Worm (Caenorhabditis elegans) whole organism, midembryonic: ENCODE measurements around the gene ppm-2.

Experiments
- T22C8.4 ChIP-seq: fragments of 200-800 bp; sonication (Bioruptor generic); IDR thresholded peaks from 2 replicates; pipeline ENCODE4 v1.3.6; 2022; ENCODE audit warnings: missing genetic modification characterization, missing compliant biosample characterization
- cog-1 ChIP-seq: sonication (generic microtip); optimal IDR thresholded peaks from 2 replicates; lab custom pipeline; 2016; ENCODE audit warnings: missing genetic modification characterization, missing compliant biosample characterization
- flt-1 ChIP-seq: fragments of 200-800 bp; sonication (Bioruptor generic); IDR thresholded peaks from 2 replicates; pipeline ENCODE4 v1.3.6; 2022; ENCODE audit warnings: missing genetic modification characterization, missing compliant biosample characterization
- klf-2 ChIP-seq: fragments of 200-800 bp; sonication (Bioruptor generic); conservative IDR thresholded peaks from 2 replicates; pipeline ENCODE4 v1.3.6; 2022; ENCODE audit warnings: missing genetic modification reagents, missing genetic modification characterization, missing compliant biosample characterization
- med-1 ChIP-seq: sonication (generic microtip); optimal IDR thresholded peaks from 2 replicates; lab custom pipeline; 2017; ENCODE audit warnings: missing genetic modification characterization, mild to moderate bottlenecking, missing compliant biosample characterization, antibody characterized with exemption, missing genetic modification reagents; ENCODE audit not compliant: insufficient read depth
- ref-1 ChIP-seq: fragments of 200-800 bp; sonication (Bioruptor generic); conservative IDR thresholded peaks from 2 replicates; pipeline ENCODE4 v1.3.6; 2022; ENCODE audit warnings: missing genetic modification reagents, missing genetic modification characterization, missing compliant biosample characterization
- tab-1 ChIP-seq: fragments of 200-800 bp; sonication (Bioruptor generic); IDR thresholded peaks from 2 replicates; pipeline ENCODE4 v1.3.6; 2022; ENCODE audit warnings: missing genetic modification characterization, missing compliant biosample characterization
- ztf-23 ChIP-seq: fragments of 200-800 bp; sonication (Bioruptor generic); IDR thresholded peaks from 2 replicates; pipeline ENCODE4 v1.3.6; 2022; ENCODE audit warnings: missing genetic modification reagents, missing genetic modification characterization, missing compliant biosample characterization
- ztf-29 ChIP-seq: fragments of 200-800 bp; sonication (Bioruptor generic); IDR thresholded peaks from 2 replicates; pipeline ENCODE4 v1.3.6; 2022; ENCODE audit warnings: missing genetic modification reagents, missing genetic modification characterization, missing compliant biosample characterization

ppm-2 gene

ce11 chrIII:4649811-4650544, at the start of gene ppm-2:
ppm-2 (plus strand) TSS chrIII:4650494.
- TF ChIP-seq klf-2 (GFP tag; lab: Robert Waterston, UW) (no peak), T22C8.4 (GFP tag; lab: Robert Waterston, UW) (no peak), ztf-23 (GFP tag; lab: Robert Waterston, UW) (no peak), ref-1 (GFP tag; lab: Robert Waterston, UW) (no peak), tab-1 (GFP tag; lab: Robert Waterston, UW) (no peak), med-1 (GFP tag; lab: Kevin White, UChicago) (no peak), cog-1 (tag; lab: Kevin White, UChicago) (no peak), flt-1 (no peak), ztf-29 (GFP tag; lab: Robert Waterston, UW) (no peak)

- TF ChIP-seq ref-1 (GFP tag; lab: Robert Waterston, UW) (no peak), T22C8.4 (GFP tag; lab: Robert Waterston, UW) (no peak)
Observed at ce11 chrIII:4601286-4601685, 49.0 kb upstream of the ppm-2 start.

- TF ChIP-seq tab-1 (GFP tag; lab: Robert Waterston, UW), result no peak
- TF ChIP-seq T22C8.4 (GFP tag; lab: Robert Waterston, UW), result no peak
- no peak for TF ChIP-seq klf-2 (GFP tag; lab: Robert Waterston, UW)
- no peak for TF ChIP-seq ztf-29 (GFP tag; lab: Robert Waterston, UW)
- TF ChIP-seq ref-1 (GFP tag; lab: Robert Waterston, UW), result no peak
- no peak for TF ChIP-seq med-1 (GFP tag; lab: Kevin White, UChicago)
- TF ChIP-seq cog-1 (tag; lab: Kevin White, UChicago), result no peak
- no peak for TF ChIP-seq ztf-23 (GFP tag; lab: Robert Waterston, UW)
- TF ChIP-seq flt-1, result no peak
Observed at ce11 chrIII:4603837-4604236, 46.5 kb upstream of the ppm-2 start.

ce11 chrIII:4612334-4612953, 37.9 kb upstream of the ppm-2 start, which contains the start of gene sel-2:
sel-2 (minus strand) TSS chrIII:4612384.
- TF ChIP-seq T22C8.4 (GFP tag; lab: Robert Waterston, UW) (no peak), ztf-23 (GFP tag; lab: Robert Waterston, UW) (no peak), ztf-29 (GFP tag; lab: Robert Waterston, UW) (no peak), cog-1 (tag; lab: Kevin White, UChicago) (no peak), ref-1 (GFP tag; lab: Robert Waterston, UW) (no peak), flt-1 (no peak), tab-1 (GFP tag; lab: Robert Waterston, UW) (no peak), klf-2 (GFP tag; lab: Robert Waterston, UW) (no peak), med-1 (GFP tag; lab: Kevin White, UChicago) (no peak)

ce11 chrIII:4616071-4616571, 34.2 kb upstream of the ppm-2 start, which contains the start of gene lips-3:
lips-3 (plus strand) TSS chrIII:4616528.
- TF ChIP-seq T22C8.4 (GFP tag; lab: Robert Waterston, UW) (no peak), ztf-29 (GFP tag; lab: Robert Waterston, UW) (no peak), cog-1 (tag; lab: Kevin White, UChicago) (no peak), ref-1 (GFP tag; lab: Robert Waterston, UW) (no peak), med-1 (GFP tag; lab: Kevin White, UChicago) (no peak), flt-1 (no peak), klf-2 (GFP tag; lab: Robert Waterston, UW) (no peak), tab-1 (GFP tag; lab: Robert Waterston, UW) (no peak)

- TF ChIP-seq klf-2 (GFP tag; lab: Robert Waterston, UW) (no peak), T22C8.4 (GFP tag; lab: Robert Waterston, UW) (no peak), ref-1 (GFP tag; lab: Robert Waterston, UW) (no peak), med-1 (GFP tag; lab: Kevin White, UChicago) (no peak), cog-1 (tag; lab: Kevin White, UChicago) (no peak), ztf-29 (GFP tag; lab: Robert Waterston, UW) (no peak), flt-1 (no peak), tab-1 (GFP tag; lab: Robert Waterston, UW) (no peak), ztf-23 (GFP tag; lab: Robert Waterston, UW) (no peak)
Observed at ce11 chrIII:4622375-4623130, 27.7 kb upstream of the ppm-2 start, which contains the start of gene lron-5. lron-5 (plus strand) TSS chrIII:4623029.

- TF ChIP-seq ztf-29 (GFP tag; lab: Robert Waterston, UW), result no peak
- TF ChIP-seq med-1 (GFP tag; lab: Kevin White, UChicago), result no peak
- TF ChIP-seq cog-1 (tag; lab: Kevin White, UChicago), result no peak
- TF ChIP-seq klf-2 (GFP tag; lab: Robert Waterston, UW), result no peak
- no peak for TF ChIP-seq tab-1 (GFP tag; lab: Robert Waterston, UW)
- no peak for TF ChIP-seq ref-1 (GFP tag; lab: Robert Waterston, UW)
- TF ChIP-seq ztf-23 (GFP tag; lab: Robert Waterston, UW), result no peak
- TF ChIP-seq T22C8.4 (GFP tag; lab: Robert Waterston, UW), result no peak
Observed at ce11 chrIII:4626148-4626922, 24.0 kb upstream of the ppm-2 start.
